Worm (Caenorhabditis elegans) whole organism, L1 larva: Measurements from ENCODE around the gene F53C3.4.

Experiments
- C34B4.2 ChIP-seq: sonication (generic microtip); optimal IDR thresholded peaks from 2 replicates; lab custom pipeline; 2017; ENCODE audit warnings: mild to moderate bottlenecking, missing genetic modification characterization, missing compliant biosample characterization
- aha-1 ChIP-seq: fragments of 150-350 bp; optimal IDR thresholded peaks from 2 replicates; lab custom pipeline; 2014; ENCODE audit warnings: missing biosample characterization, missing genetic modification characterization
- alr-1 ChIP-seq: fragments of 200-800 bp; sonication (Bioruptor generic); optimal IDR thresholded peaks from 2 replicates; lab custom pipeline; 2018; ENCODE audit warnings: borderline replicate concordance, mild to moderate bottlenecking, missing genetic modification characterization, missing compliant biosample characterization
- aly-2 ChIP-seq: fragments of 150-350 bp; optimal IDR thresholded peaks from 2 replicates; lab custom pipeline; 2014; ENCODE audit warnings: missing biosample characterization, missing genetic modification characterization
- ama-1 ChIP-seq: fragments of 150-350 bp; optimal IDR thresholded peaks from 2 replicates; lab custom pipeline; 2014
- ceh-82 ChIP-seq, 3 experiments: fragments of 150-350 bp in 1 of 3; sonication (generic microtip) in 2 of 3; optimal IDR thresholded peaks; 2 replicates each; lab custom pipeline; 2014 to 2017; ENCODE audit warnings: missing biosample characterization in 3 of 3, missing genetic modification characterization in 3 of 3
- ceh-88 ChIP-seq: fragments of 200-800 bp; sonication (Bioruptor generic); IDR thresholded peaks from 2 replicates; pipeline ENCODE4 v1.3.6; 2022; ENCODE audit warnings: missing genetic modification characterization, missing compliant biosample characterization
- ces-1 ChIP-seq: fragments of 150-350 bp; optimal IDR thresholded peaks from 2 replicates; lab custom pipeline; 2014; ENCODE audit warnings: missing biosample characterization, missing genetic modification reagents, missing genetic modification characterization
- dpl-1 ChIP-seq, 3 experiments: fragments of 150-350 bp in 2 of 3; sonication (generic microtip) in 1 of 3; optimal IDR thresholded peaks; 2 replicates each; lab custom pipeline; 2014 to 2017; ENCODE audit warnings: missing biosample characterization in 3 of 3, missing genetic modification characterization in 3 of 3, missing genetic modification reagents in 3 of 3
- dsc-1 ChIP-seq: sonication (generic microtip); optimal IDR thresholded peaks from 2 replicates; lab custom pipeline; 2016; ENCODE audit warnings: mild to moderate bottlenecking, missing genetic modification characterization, missing compliant biosample characterization
- efl-1 ChIP-seq, 4 experiments: fragments of 150-350 bp; optimal IDR thresholded peaks in 3 of 4; peaks in 1 of 4; 1 replicate in 1 of 4; 2 replicates in 3 of 4; lab custom pipeline; 2014; ENCODE audit warnings: missing biosample characterization in 2 of 4, missing genetic modification characterization in 2 of 4, missing genetic modification reagents in 2 of 4
- efl-3 ChIP-seq: fragments of 200-800 bp; sonication (Bioruptor generic); optimal IDR thresholded peaks from 2 replicates; lab custom pipeline; 2018; ENCODE audit warnings: mild to moderate bottlenecking, missing genetic modification characterization, missing compliant biosample characterization
- egl-13 ChIP-seq: sonication (generic microtip); optimal IDR thresholded peaks from 2 replicates; lab custom pipeline; 2016; ENCODE audit warnings: missing genotype, missing genetic modification reagents, missing genetic modification characterization, missing compliant biosample characterization
- egl-27 ChIP-seq, 2 experiments: fragments of 150-350 bp in 1 of 2; sonication (generic microtip); optimal IDR thresholded peaks; 3 replicates each; lab custom pipeline; 2017 to 2018; ENCODE audit warnings: missing biosample characterization in 2 of 2, missing genetic modification characterization in 2 of 2, missing genetic modification reagents in 2 of 2
- ets-5 ChIP-seq: fragments of 200-800 bp; sonication (Bioruptor generic); IDR thresholded peaks from 2 replicates; pipeline ENCODE4 v1.3.6; 2022; ENCODE audit warnings: missing genetic modification characterization, missing compliant biosample characterization
- grh-1 ChIP-seq: fragments of 200-800 bp; sonication (Bioruptor generic); IDR thresholded peaks from 2 replicates; pipeline ENCODE4 v1.3.6; 2022; ENCODE audit warnings: missing genetic modification reagents, missing genetic modification characterization, missing compliant biosample characterization
- hlh-17 ChIP-seq: fragments of 200-800 bp; sonication (Bioruptor generic); optimal IDR thresholded peaks from 2 replicates; lab custom pipeline; 2018; ENCODE audit warnings: missing genetic modification characterization, mild to moderate bottlenecking, missing compliant biosample characterization, moderate library complexity, borderline replicate concordance
- hlh-4 ChIP-seq: sonication (generic microtip); optimal IDR thresholded peaks from 2 replicates; lab custom pipeline; 2016; ENCODE audit warnings: mild to moderate bottlenecking, missing genetic modification characterization, missing compliant biosample characterization
- lin-14 ChIP-seq: fragments of 200-800 bp; sonication (Bioruptor generic); optimal IDR thresholded peaks from 2 replicates; lab custom pipeline; 2018; ENCODE audit warnings: mild to moderate bottlenecking, missing genetic modification characterization, moderate library complexity, missing compliant biosample characterization
- lin-35 ChIP-seq, 2 experiments: fragments of 150-350 bp; optimal IDR thresholded peaks; 2 replicates each; lab custom pipeline; 2014; ENCODE audit warnings: missing biosample characterization in 2 of 2, missing genetic modification characterization in 2 of 2, missing genetic modification reagents in 2 of 2
- lsy-2 ChIP-seq, 2 experiments: fragments of 150-350 bp; optimal IDR thresholded peaks; 2 replicates each; lab custom pipeline; 2014; ENCODE audit warnings: missing biosample characterization in 2 of 2, missing genetic modification characterization in 2 of 2
- mab-9 ChIP-seq: fragments of 200-800 bp; sonication (Bioruptor generic); IDR thresholded peaks from 2 replicates; pipeline ENCODE4 v1.3.6; 2022; ENCODE audit warnings: missing genetic modification reagents, missing genetic modification characterization, missing compliant biosample characterization
- nhr-11 ChIP-seq: fragments of 150-350 bp; optimal IDR thresholded peaks from 2 replicates; lab custom pipeline; 2014; ENCODE audit warnings: missing biosample characterization, missing genetic modification characterization
- nhr-19 ChIP-seq: fragments of 200-800 bp; sonication (Bioruptor generic); conservative IDR thresholded peaks from 2 replicates; pipeline ENCODE4 v1.3.6; 2022; ENCODE audit warnings: missing genetic modification characterization, missing compliant biosample characterization
- nhr-237 ChIP-seq: fragments of 150-350 bp; optimal IDR thresholded peaks from 2 replicates; lab custom pipeline; 2014; ENCODE audit warnings: missing biosample characterization, missing genetic modification characterization
- nhr-84 ChIP-seq: sonication (generic microtip); optimal IDR thresholded peaks from 2 replicates; lab custom pipeline; 2017; ENCODE audit warnings: missing biosample characterization, missing genetic modification characterization
- nhr-85 ChIP-seq: sonication (generic microtip); peaks from one replicate; lab custom pipeline; 2016; ENCODE audit warnings: missing genetic modification characterization, inconsistent platforms, missing compliant biosample characterization
- pax-3 ChIP-seq: fragments of 200-800 bp; sonication (Bioruptor generic); optimal IDR thresholded peaks from 2 replicates; lab custom pipeline; 2018; ENCODE audit warnings: mild to moderate bottlenecking, missing genetic modification characterization, moderate library complexity, missing compliant biosample characterization
- pqm-1 ChIP-seq: sonication (generic microtip); optimal IDR thresholded peaks from 3 replicates; lab custom pipeline; 2017; ENCODE audit warnings: missing biosample characterization, missing genetic modification characterization
- sup-37 ChIP-seq: fragments of 200-800 bp; sonication (Bioruptor generic); optimal IDR thresholded peaks from 2 replicates; lab custom pipeline; 2018; ENCODE audit warnings: mild to moderate bottlenecking, missing genetic modification characterization, missing compliant biosample characterization
- unc-130 ChIP-seq: fragments of 150-350 bp; optimal IDR thresholded peaks from 2 replicates; lab custom pipeline; 2017; ENCODE audit warnings: missing biosample characterization, missing genetic modification characterization, inconsistent platforms
- unc-62 ChIP-seq: fragments of 150-350 bp; optimal IDR thresholded peaks from 2 replicates; lab custom pipeline; 2014; ENCODE audit warnings: missing biosample characterization, missing genetic modification reagents, missing genetic modification characterization
- unc-86 ChIP-seq: sonication (generic microtip); optimal IDR thresholded peaks from 2 replicates; lab custom pipeline; 2016; ENCODE audit warnings: missing genetic modification characterization, missing compliant biosample characterization
- zag-1 ChIP-seq: fragments of 150-350 bp; optimal IDR thresholded peaks from 2 replicates; lab custom pipeline; 2014; ENCODE audit warnings: missing biosample characterization, missing genetic modification characterization
- ztf-4 ChIP-seq: fragments of 150-350 bp; optimal IDR thresholded peaks from 2 replicates; lab custom pipeline; 2014; ENCODE audit warnings: missing biosample characterization, missing genetic modification characterization

The F53C3.4 gene

DNA sequence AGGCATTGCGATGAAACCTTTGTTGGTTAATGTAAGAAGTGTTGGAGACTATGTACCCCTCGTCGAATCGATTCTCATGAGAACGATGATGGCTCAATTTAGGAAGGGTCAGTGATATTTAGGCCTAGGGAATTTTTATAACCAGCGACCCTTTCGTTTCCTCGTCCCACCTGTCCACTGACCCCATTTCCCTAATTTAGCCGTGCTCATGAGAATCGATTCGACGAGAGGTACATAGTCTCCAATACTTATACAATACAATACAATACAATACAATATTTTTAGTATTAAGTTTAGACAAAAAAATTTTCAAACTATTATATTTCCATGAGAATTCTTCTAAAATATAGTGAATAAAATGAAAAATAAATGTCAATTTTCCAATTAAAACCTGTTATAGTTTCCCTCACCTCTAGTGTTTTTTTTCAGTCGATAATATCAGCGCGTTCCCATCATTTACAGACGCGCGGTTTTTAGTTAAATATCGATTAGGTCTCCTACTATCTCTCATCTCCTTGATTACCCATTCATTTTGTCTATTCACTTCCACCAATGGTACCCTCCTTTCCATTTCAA, 5.5 kb downstream of the F53C3.4 start, which contains the start of the genes F53C3.11 and fbxb-103:
Gene F53C3.11, minus strand, starts transcription at position 101 of the 576 bp plus-strand sequence.
Gene fbxb-103, plus strand, starts transcription at position 526 of the 576 bp plus-strand sequence.
- TF ChIP-seq unc-62 (GFP tag; lab: Kevin White, UChicago) = no peak
- no peak for TF ChIP-seq aha-1 (tag; lab: Kevin White, UChicago)
- no peak for TF ChIP-seq unc-130 (tag; lab: Kevin White, UChicago)
- TF ChIP-seq grh-1 (GFP tag; lab: Robert Waterston, UW) = no peak
- no peak for TF ChIP-seq nhr-19
- TF ChIP-seq lin-14 (GFP tag; lab: Kevin White, UChicago) = no peak
- no peak for TF ChIP-seq ets-5 (GFP tag; lab: Robert Waterston, UW)
- no peak for TF ChIP-seq ztf-4 (tag; lab: Kevin White, UChicago)
- no peak for TF ChIP-seq ceh-82 (tag; optimal IDR thresholded peaks at IDR 0.05; lab: Kevin White, UChicago)
- TF ChIP-seq nhr-84 (tag; lab: Kevin White, UChicago) = no peak
- no peak for TF ChIP-seq hlh-4 (tag; lab: Kevin White, UChicago)
- TF ChIP-seq aly-2 (tag; lab: Kevin White, UChicago) = no peak
- TF ChIP-seq pax-3 (tag; lab: Kevin White, UChicago) = no peak
- no peak for TF ChIP-seq nhr-85 (tag; lab: Kevin White, UChicago)
- no peak for TF ChIP-seq efl-3 (GFP tag; lab: Kevin White, UChicago)
- no peak for TF ChIP-seq pqm-1 (tag; lab: Kevin White, UChicago)

DNA sequence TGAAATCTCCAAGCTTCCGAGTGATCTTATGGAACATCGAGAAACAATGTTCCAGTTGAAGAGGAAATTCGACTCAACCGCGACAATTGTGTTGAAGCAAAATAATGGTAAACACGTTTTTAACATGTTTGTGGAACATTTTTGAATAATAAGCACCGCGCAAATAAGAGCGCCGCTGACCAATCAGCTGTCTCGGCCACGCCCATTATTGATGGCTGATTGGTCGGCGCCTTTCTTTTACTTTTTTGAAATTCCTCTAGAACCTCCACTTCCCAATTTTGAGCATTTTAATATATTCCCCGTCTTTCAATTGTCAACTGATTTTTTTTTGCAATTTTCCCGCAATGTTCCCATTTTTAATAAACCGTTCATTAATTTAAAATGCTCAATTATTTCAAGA, 6.9 kb downstream of the F53C3.4 start:
- TF ChIP-seq dsc-1 (tag; lab: Kevin White, UChicago) = no peak
- TF ChIP-seq efl-3 (GFP tag; lab: Kevin White, UChicago) = no peak
- no peak for TF ChIP-seq C34B4.2 (tag; lab: Kevin White, UChicago)
- no peak for TF ChIP-seq nhr-11 (tag; lab: Kevin White, UChicago)
- TF ChIP-seq sup-37 (GFP tag; lab: Kevin White, UChicago) = no peak
- TF ChIP-seq ets-5 (GFP tag; lab: Robert Waterston, UW) = no peak
- TF ChIP-seq zag-1 (tag; lab: Kevin White, UChicago) = no peak
- no peak for TF ChIP-seq egl-13 (tag; lab: Kevin White, UChicago)
- no peak for TF ChIP-seq egl-27 (tag; optimal IDR thresholded peaks at IDR 0.05; lab: Kevin White, UChicago)
- no peak for TF ChIP-seq pqm-1 (tag; lab: Kevin White, UChicago)
- no peak for TF ChIP-seq efl-1 (optimal IDR thresholded peaks at IDR 0.05; lab: Kevin White, UChicago)
- no peak for TF ChIP-seq efl-1 (GFP tag; optimal IDR thresholded peaks at IDR 0.05 in 1 of 2; lab: Kevin White, UChicago)
- TF ChIP-seq unc-86 = no peak
- TF ChIP-seq unc-62 (GFP tag; lab: Kevin White, UChicago) = no peak
- TF ChIP-seq dpl-1 (GFP tag; optimal IDR thresholded peaks at IDR 0.05; lab: Kevin White, UChicago) = no peak
- TF ChIP-seq hlh-17 = no peak
- TF ChIP-seq ces-1 (GFP tag; lab: Kevin White, UChicago) = no peak
- TF ChIP-seq lin-14 (GFP tag; lab: Kevin White, UChicago) = no peak
- no peak for TF ChIP-seq mab-9
- TF ChIP-seq, all 84 proteins: peak for 0

DNA sequence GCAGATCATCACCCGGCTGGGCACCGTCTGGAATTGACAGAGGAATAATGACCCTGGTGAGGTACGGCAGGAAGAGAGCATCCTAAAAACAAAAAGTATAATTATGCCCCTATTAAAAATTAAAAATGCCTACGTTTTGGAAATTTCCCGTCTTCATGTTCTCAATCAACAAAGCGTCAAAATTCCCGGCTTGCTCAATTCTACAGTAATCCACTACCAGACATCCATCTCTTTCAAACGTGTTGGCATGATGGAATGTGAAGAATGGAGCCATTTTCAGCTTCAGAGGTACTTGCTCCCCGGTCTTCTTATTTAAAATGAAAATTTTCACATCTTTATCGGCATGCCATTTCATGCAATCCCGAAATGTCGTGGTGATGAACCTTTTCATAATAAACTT, 8.1 kb downstream of the F53C3.4 start:
- TF ChIP-seq lsy-2 (tag; optimal IDR thresholded peaks at IDR 0.05; lab: Kevin White, UChicago) (no peak), unc-62 (GFP tag; lab: Kevin White, UChicago) (no peak), alr-1 (no peak), egl-27 (tag; optimal IDR thresholded peaks at IDR 0.05; lab: Kevin White, UChicago) (no peak), nhr-19 (no peak), ama-1 (no peak), nhr-237 (no peak), lin-35 (GFP tag; optimal IDR thresholded peaks at IDR 0.05; lab: Kevin White, UChicago) (no peak), unc-86 (no peak), ceh-88 (no peak)
- TF ChIP-seq, all 84 proteins: peak for 0

DNA sequence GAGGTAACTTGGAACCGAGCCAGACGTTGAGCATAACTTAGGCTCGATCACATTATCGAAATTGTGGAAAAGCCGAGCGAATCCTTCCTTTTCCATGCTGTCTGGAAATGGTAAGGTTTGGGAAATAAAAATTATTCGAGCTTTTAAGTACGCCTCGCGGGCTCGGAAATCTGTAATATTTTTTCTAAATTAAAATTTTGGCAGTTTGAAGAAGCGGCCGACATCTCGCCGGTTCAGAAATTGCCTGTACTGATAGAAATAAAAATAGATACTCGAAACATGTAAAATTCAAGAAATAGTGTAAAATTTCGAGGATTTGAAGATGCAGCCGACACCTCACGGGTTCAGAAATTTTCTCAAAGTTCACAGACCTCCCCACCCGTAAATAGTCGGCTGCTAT, 9.5 kb downstream of the F53C3.4 start, which contains the start of gene bcmo-2:
Gene bcmo-2, minus strand, starts transcription at position 101 of the 400 bp plus-strand sequence.
- no peak for TF ChIP-seq sup-37 (GFP tag; lab: Kevin White, UChicago)
- no peak for TF ChIP-seq efl-1 (optimal IDR thresholded peaks at IDR 0.05; lab: Kevin White, UChicago)
- TF ChIP-seq efl-1 (GFP tag; optimal IDR thresholded peaks at IDR 0.05 in 1 of 2; lab: Kevin White, UChicago) = peak in 1 of 2 experiments; percentile 69
- TF ChIP-seq, all 84 proteins: peak for 1
